Worm (Caenorhabditis elegans) whole organism, early embryonic: Measurements from ENCODE around the gene C07A9.5.

ENCODE experiments used
- F13C5.2 ChIP-seq: sonication (generic microtip); optimal IDR thresholded peaks from 2 replicates; lab custom pipeline; 2017; ENCODE audit warnings: mild to moderate bottlenecking, missing genetic modification characterization, inconsistent platforms, missing compliant biosample characterization
- ama-1 ChIP-seq: fragments of 150-350 bp; optimal IDR thresholded peaks from 2 replicates; lab custom pipeline; 2014
- ets-7 ChIP-seq: sonication (generic microtip); optimal IDR thresholded peaks from 2 replicates; lab custom pipeline; 2016; ENCODE audit warnings: missing genotype, missing genetic modification characterization, missing compliant biosample characterization
- flt-1 ChIP-seq: fragments of 200-800 bp; sonication (Bioruptor generic); IDR thresholded peaks from 2 replicates; pipeline ENCODE4 v1.3.6; 2022; ENCODE audit warnings: missing genetic modification characterization, missing compliant biosample characterization
- hmbx-1 ChIP-seq: sonication (generic microtip); optimal IDR thresholded peaks from 2 replicates; lab custom pipeline; 2016; ENCODE audit warnings: mild to moderate bottlenecking, missing genetic modification characterization, missing compliant biosample characterization
- hmg-4 ChIP-seq: fragments of 200-800 bp; sonication (Bioruptor generic); optimal IDR thresholded peaks from 2 replicates; lab custom pipeline; 2018; ENCODE audit warnings: mild to moderate bottlenecking, missing genetic modification characterization, missing compliant biosample characterization
- tbx-11 ChIP-seq: fragments of 200-800 bp; sonication (Bioruptor generic); IDR thresholded peaks from 2 replicates; pipeline ENCODE4 v1.3.6; 2022; ENCODE audit warnings: missing genetic modification characterization, missing compliant biosample characterization

- TF ChIP-seq ets-7 (tag; lab: Kevin White, UChicago): no peak
- TF ChIP-seq hmbx-1 (tag; lab: Kevin White, UChicago): no peak
- TF ChIP-seq flt-1: no peak
- no peak for TF ChIP-seq hmg-4 (GFP tag; lab: Kevin White, UChicago)
- no peak for TF ChIP-seq ama-1
- no peak for TF ChIP-seq F13C5.2
- no peak for TF ChIP-seq tbx-11 (GFP tag; lab: Robert Waterston, UW)
Observed at ce11 chrIII:9699576-9699975, 16.9 kb upstream of the C07A9.5 start, which contains the start of gene tlk-1.
